Worm (Caenorhabditis elegans) whole organism, L4/young adult: Measurements from ENCODE around the gene srz-54.
"Not testable (repeated sequence)": the region's sequence is repeated elsewhere in the genome, so short reads cannot be mapped to it uniquely, and the experiment has no call there.

Source experiments
- W03F9.2 ChIP-seq: fragments of 150-350 bp; optimal IDR thresholded peaks from 2 replicates; lab custom pipeline; 2014; ENCODE audit warnings: missing biosample characterization, missing genetic modification characterization
- him-1 ChIP-seq: sonication (generic microtip); optimal IDR thresholded peaks from 2 replicates; lab custom pipeline; 2016; ENCODE audit warnings: missing genotype, missing genetic modification reagents, missing genetic modification characterization, missing compliant biosample characterization

ce11 chrV:16948011-16948410 lies 32.5 kb upstream of the srz-54 start, which contains the start of gene fbxa-112:
- TF ChIP-seq W03F9.2, him-1 (tag; lab: Kevin White, UChicago): not testable (repeated sequence)
